Worm (Caenorhabditis elegans) whole organism, L4 larva: ENCODE results near the gene T22D1.8.
A peak's percentile ranks its signal among the peaks of the same experiment; 100 is the strongest.

ENCODE experiments used
- D1046.2 ChIP-seq: fragments of 200-800 bp; sonication (Bioruptor generic); IDR thresholded peaks from 2 replicates; pipeline ENCODE4 v1.3.6; 2022; ENCODE audit warnings: missing genetic modification characterization, missing compliant biosample characterization
- F10B5.3 ChIP-seq: sonication (generic microtip); optimal IDR thresholded peaks from 2 replicates; lab custom pipeline; 2016; ENCODE audit warnings: mild to moderate bottlenecking, missing genetic modification characterization, missing compliant biosample characterization
- F26F4.8 ChIP-seq: fragments of 200-800 bp; sonication (Bioruptor generic); conservative IDR thresholded peaks from 2 replicates; pipeline ENCODE4 v1.3.6; 2022; ENCODE audit warnings: missing genetic modification characterization, missing compliant biosample characterization
- F44E2.7 ChIP-seq: fragments of 200-800 bp; sonication (Bioruptor generic); IDR thresholded peaks from 2 replicates; pipeline ENCODE4 v2.1.2; 2022; ENCODE audit warnings: missing genetic modification characterization, missing compliant biosample characterization
- T26A8.4 ChIP-seq: fragments of 200-800 bp; sonication (Bioruptor generic); IDR thresholded peaks from 2 replicates; pipeline ENCODE4 v1.3.6; 2022; ENCODE audit warnings: missing genetic modification characterization, missing compliant biosample characterization
- aha-1 ChIP-seq: fragments of 150-350 bp; peaks from one replicate; lab custom pipeline; 2014; ENCODE audit warnings: missing biosample characterization, missing genetic modification characterization
- arid-1 ChIP-seq: fragments of 200-800 bp; sonication (Bioruptor generic); conservative IDR thresholded peaks from 2 replicates; pipeline ENCODE4 v1.3.6; 2022; ENCODE audit warnings: missing genetic modification reagents, missing genetic modification characterization, missing compliant biosample characterization
- attf-4 ChIP-seq: sonication (generic microtip); optimal IDR thresholded peaks from 3 replicates; lab custom pipeline; 2017; ENCODE audit warnings: missing biosample characterization, missing genetic modification characterization
- ceh-20 ChIP-seq: fragments of 200-800 bp; sonication (Bioruptor generic); IDR thresholded peaks from 2 replicates; pipeline ENCODE4 v1.3.6; 2022; ENCODE audit warnings: missing genetic modification reagents, missing genetic modification characterization, missing compliant biosample characterization
- ceh-44 ChIP-seq: fragments of 200-800 bp; sonication (Bioruptor generic); IDR thresholded peaks from 2 replicates; pipeline ENCODE4 v1.3.6; 2022; ENCODE audit warnings: missing genetic modification reagents, missing genetic modification characterization, missing compliant biosample characterization
- ceh-82 ChIP-seq: sonication (generic microtip); optimal IDR thresholded peaks from 2 replicates; lab custom pipeline; 2017; ENCODE audit warnings: missing biosample characterization, missing genetic modification characterization
- daf-12 ChIP-seq: fragments of 150-350 bp; optimal IDR thresholded peaks from 2 replicates; lab custom pipeline; 2014; ENCODE audit warnings: missing biosample characterization, missing genetic modification reagents, missing genetic modification characterization
- dmd-6 ChIP-seq: fragments of 200-800 bp; sonication (Bioruptor generic); IDR thresholded peaks from 2 replicates; pipeline ENCODE4 v1.3.6; 2022; ENCODE audit warnings: missing genetic modification reagents, missing genetic modification characterization, missing compliant biosample characterization
- dmd-8 ChIP-seq: fragments of 200-800 bp; sonication (Bioruptor generic); IDR thresholded peaks from 2 replicates; pipeline ENCODE4 v1.3.6; 2022; ENCODE audit warnings: missing genetic modification characterization, missing compliant biosample characterization
- dpl-1 ChIP-seq: fragments of 150-350 bp; optimal IDR thresholded peaks from 2 replicates; lab custom pipeline; 2014; ENCODE audit warnings: missing biosample characterization, missing genetic modification reagents, missing genetic modification characterization
- dve-1 ChIP-seq: sonication (generic microtip); optimal IDR thresholded peaks from 2 replicates; lab custom pipeline; 2017; ENCODE audit warnings: antibody characterized with exemption, mild to moderate bottlenecking, missing genetic modification characterization, missing compliant biosample characterization; ENCODE audit not compliant: insufficient read depth
- egl-43 ChIP-seq: fragments of 200-800 bp; sonication (Bioruptor generic); IDR thresholded peaks from 2 replicates; pipeline ENCODE4 v1.3.6; 2022; ENCODE audit warnings: missing genetic modification reagents, missing genetic modification characterization, missing compliant biosample characterization
- fkh-10 ChIP-seq: fragments of 150-350 bp; optimal IDR thresholded peaks from 2 replicates; lab custom pipeline; 2014; ENCODE audit warnings: missing biosample characterization, missing genetic modification reagents, missing genetic modification characterization
- gei-8 ChIP-seq: fragments of 200-800 bp; sonication (Bioruptor generic); optimal IDR thresholded peaks from 2 replicates; lab custom pipeline; 2018; ENCODE audit warnings: mild to moderate bottlenecking, missing genetic modification characterization, missing compliant biosample characterization
- hif-1 ChIP-seq, 2 experiments: sonication (generic microtip); optimal IDR thresholded peaks; 2 replicates each; lab custom pipeline; 2016 to 2017; ENCODE audit warnings: missing compliant biosample characterization in 2 of 2, missing genetic modification characterization in 2 of 2, missing genetic modification reagents in 2 of 2, missing genotype in 2 of 2, mild to moderate bottlenecking in 1 of 2
- lin-38 ChIP-seq: fragments of 200-800 bp; sonication (Bioruptor generic); IDR thresholded peaks from 2 replicates; pipeline ENCODE4 v1.3.6; 2022; ENCODE audit warnings: missing genetic modification reagents, missing genetic modification characterization, missing compliant biosample characterization
- lin-39 ChIP-seq: fragments of 150-350 bp; optimal IDR thresholded peaks from 2 replicates; lab custom pipeline; 2014; ENCODE audit warnings: missing biosample characterization, missing genetic modification reagents, missing genetic modification characterization
- madf-5 ChIP-seq, 2 experiments: fragments of 200-800 bp; sonication (Bioruptor generic); IDR thresholded peaks; 2 replicates each; pipeline ENCODE4 v1.3.6; 2022; ENCODE audit warnings: missing compliant biosample characterization in 2 of 2, missing genetic modification characterization in 2 of 2
- mes-2 ChIP-seq: sonication (generic microtip); optimal IDR thresholded peaks from 2 replicates; lab custom pipeline; 2016; ENCODE audit warnings: missing genotype, mild to moderate bottlenecking, missing genetic modification characterization, missing compliant biosample characterization; ENCODE audit not compliant: poor library complexity, severe bottlenecking
- mxl-3 ChIP-seq: fragments of 200-800 bp; sonication (Bioruptor generic); optimal IDR thresholded peaks from 2 replicates; lab custom pipeline; 2018; ENCODE audit warnings: mild to moderate bottlenecking, missing genetic modification characterization, missing compliant biosample characterization
- nhr-11 ChIP-seq: fragments of 150-350 bp; optimal IDR thresholded peaks from 2 replicates; lab custom pipeline; 2014; ENCODE audit warnings: missing biosample characterization, missing genetic modification characterization
- nhr-28 ChIP-seq: fragments of 150-350 bp; optimal IDR thresholded peaks from 2 replicates; lab custom pipeline; 2014; ENCODE audit warnings: missing biosample characterization, missing genetic modification characterization
- nhr-48 ChIP-seq: sonication (generic microtip); optimal IDR thresholded peaks from 2 replicates; lab custom pipeline; 2016; ENCODE audit warnings: mild to moderate bottlenecking, missing genetic modification characterization, missing compliant biosample characterization
- nhr-76 ChIP-seq: fragments of 150-350 bp; optimal IDR thresholded peaks from 2 replicates; lab custom pipeline; 2014; ENCODE audit warnings: missing biosample characterization, missing genetic modification characterization
- pqm-1 ChIP-seq: sonication (generic microtip); optimal IDR thresholded peaks from 2 replicates; lab custom pipeline; 2017; ENCODE audit warnings: missing biosample characterization, missing genetic modification characterization
- sdz-12 ChIP-seq: fragments of 200-800 bp; sonication (Bioruptor generic); optimal IDR thresholded peaks from 2 replicates; lab custom pipeline; 2018; ENCODE audit warnings: mild to moderate bottlenecking, missing genetic modification characterization, missing compliant biosample characterization
- snpc-4 ChIP-seq: fragments of 150-350 bp; optimal IDR thresholded peaks from 2 replicates; lab custom pipeline; 2014; ENCODE audit warnings: missing biosample characterization, missing genetic modification characterization
- spr-3 ChIP-seq: fragments of 200-800 bp; sonication (Bioruptor generic); optimal IDR thresholded peaks from 2 replicates; lab custom pipeline; 2018; ENCODE audit warnings: mild to moderate bottlenecking, missing genetic modification characterization, missing compliant biosample characterization
- unc-39 ChIP-seq: sonication (generic microtip); optimal IDR thresholded peaks from 2 replicates; lab custom pipeline; 2017; ENCODE audit warnings: missing biosample characterization, missing genetic modification characterization
- unc-62 ChIP-seq, 3 experiments: fragments of 150-350 bp in 1 of 3; sonication (generic microtip); optimal IDR thresholded peaks in 2 of 3; peaks in 1 of 3; 1 replicate in 1 of 3; 2 replicates in 2 of 3; lab custom pipeline; 2014 to 2017; ENCODE audit warnings: missing biosample characterization in 3 of 3, missing genetic modification characterization in 3 of 3, missing genetic modification reagents in 3 of 3, missing genotype in 1 of 3
- zag-1 ChIP-seq: fragments of 150-350 bp; optimal IDR thresholded peaks from 2 replicates; lab custom pipeline; 2014; ENCODE audit warnings: missing biosample characterization, missing genetic modification characterization
- zip-11 ChIP-seq: fragments of 200-800 bp; sonication (Bioruptor generic); IDR thresholded peaks from 2 replicates; pipeline ENCODE4 v1.3.6; 2022; ENCODE audit warnings: missing genetic modification characterization, missing compliant biosample characterization
- zip-2 ChIP-seq: fragments of 150-350 bp; optimal IDR thresholded peaks from 2 replicates; lab custom pipeline; 2014; ENCODE audit warnings: missing biosample characterization, missing genetic modification characterization
- ztf-11 ChIP-seq: fragments of 150-350 bp; optimal IDR thresholded peaks from 2 replicates; lab custom pipeline; 2014; ENCODE audit warnings: missing biosample characterization, missing genetic modification characterization
- ztf-7 ChIP-seq: fragments of 150-350 bp; optimal IDR thresholded peaks from 2 replicates; lab custom pipeline; 2014; ENCODE audit warnings: missing biosample characterization, missing genetic modification characterization

T22D1.8 gene

DNA sequence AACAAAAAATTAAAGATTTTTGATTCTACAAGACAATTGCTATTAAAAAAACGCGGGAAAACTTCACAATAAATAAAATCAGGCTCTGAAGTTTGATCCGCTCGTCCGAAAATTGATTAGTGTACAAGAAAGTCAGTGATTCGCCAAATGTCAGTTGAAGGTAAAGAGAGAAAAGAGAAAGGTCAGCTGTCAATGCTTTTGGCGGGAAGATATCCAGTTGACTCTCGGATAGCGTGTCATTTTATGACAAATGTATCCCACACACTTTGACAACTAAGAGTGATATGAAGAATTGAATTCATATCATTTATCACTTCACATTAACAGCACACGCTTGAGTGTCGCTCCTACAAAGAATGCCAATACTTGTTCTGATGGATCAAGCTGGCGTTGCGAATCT lies 40.7 kb upstream of the T22D1.8 start:
- TF ChIP-seq spr-3 (GFP tag; lab: Kevin White, UChicago) (no peak), zip-11 (GFP tag; lab: Robert Waterston, UW) (no peak), nhr-76 (tag; lab: Kevin White, UChicago) (no peak), hif-1 (tag; optimal IDR thresholded peaks at IDR 0.05; lab: Kevin White, UChicago) (no peak), ceh-44 (no peak), nhr-48 (tag; lab: Kevin White, UChicago) (no peak), arid-1 (GFP tag; lab: Robert Waterston, UW) (no peak), unc-62 (GFP tag; optimal IDR thresholded peaks at IDR 0.05 in 1 of 2; lab: Kevin White, UChicago) (peak in 1 of 2 experiments; percentile 73), unc-62 (tag; optimal IDR thresholded peaks at IDR 0.05; lab: Kevin White, UChicago) (no peak), zag-1 (tag; lab: Kevin White, UChicago) (no peak), mxl-3 (GFP tag; lab: Kevin White, UChicago) (no peak), T26A8.4 (GFP tag; lab: Robert Waterston, UW) (no peak), aha-1 (tag; lab: Kevin White, UChicago) (peak; percentile 57), daf-12 (tag; lab: Kevin White, UChicago) (no peak), dpl-1 (GFP tag; lab: Kevin White, UChicago) (no peak), nhr-28 (no peak), zip-2 (no peak), nhr-11 (tag; lab: Kevin White, UChicago) (peak; percentile 32)

DNA sequence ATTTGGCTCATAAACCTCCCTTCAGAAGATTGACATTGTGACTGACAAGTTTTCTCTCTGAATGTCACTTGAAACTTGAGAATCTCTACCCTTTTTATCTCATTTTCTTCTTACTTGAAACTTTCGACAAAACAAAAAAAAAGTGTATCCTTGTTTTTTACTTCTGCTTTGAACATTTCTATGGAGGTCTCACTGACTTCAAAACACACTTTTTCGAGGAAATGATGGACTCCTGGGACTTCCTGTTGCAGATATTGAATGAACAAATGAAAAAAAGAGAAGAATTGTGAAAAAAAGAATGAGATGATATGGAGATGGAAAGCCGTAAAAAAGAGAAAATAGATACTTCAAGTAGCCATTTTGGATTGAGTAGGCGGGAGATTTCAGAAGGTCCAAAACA lies 35.0 kb upstream of the T22D1.8 start:
- TF ChIP-seq madf-5 (GFP tag; IDR thresholded peaks at IDR 0.05; lab: Robert Waterston, UW), result no peak
- no peak for TF ChIP-seq D1046.2 (GFP tag; lab: Robert Waterston, UW)
- TF ChIP-seq fkh-10 (GFP tag; lab: Kevin White, UChicago), result peak; percentile 59
- TF ChIP-seq aha-1 (tag; lab: Kevin White, UChicago), result peak; percentile 14

DNA sequence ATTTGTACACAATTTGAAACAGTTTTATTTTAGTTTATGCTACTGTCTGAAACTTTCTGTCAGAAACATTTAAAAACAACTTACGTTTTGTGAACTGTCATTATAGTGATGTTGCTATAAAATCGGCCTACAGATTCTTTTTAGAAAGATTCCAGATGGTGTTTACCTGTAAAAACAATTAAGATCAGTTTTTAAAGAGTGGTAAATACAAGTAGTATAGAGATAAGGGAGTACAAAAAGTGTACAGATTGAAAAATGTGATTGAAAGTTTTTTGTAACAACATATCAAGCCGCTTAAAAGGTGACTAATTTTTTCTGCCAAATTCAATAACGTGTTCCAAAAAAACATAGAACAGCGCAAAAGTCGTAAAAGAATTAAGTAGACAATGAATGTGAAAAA lies 31.4 kb upstream of the T22D1.8 start, which contains the start of gene npr-12:
TSS of gene npr-12 (minus strand) at position 101 of the 400 bp plus-strand sequence.
- TF ChIP-seq mes-2 (tag; lab: Kevin White, UChicago) (no peak), F10B5.3 (tag; lab: Kevin White, UChicago) (no peak), ztf-7 (tag; lab: Kevin White, UChicago) (no peak), gei-8 (GFP tag; lab: Kevin White, UChicago) (no peak)
- TF ChIP-seq, all 104 proteins: peak for 0

DNA sequence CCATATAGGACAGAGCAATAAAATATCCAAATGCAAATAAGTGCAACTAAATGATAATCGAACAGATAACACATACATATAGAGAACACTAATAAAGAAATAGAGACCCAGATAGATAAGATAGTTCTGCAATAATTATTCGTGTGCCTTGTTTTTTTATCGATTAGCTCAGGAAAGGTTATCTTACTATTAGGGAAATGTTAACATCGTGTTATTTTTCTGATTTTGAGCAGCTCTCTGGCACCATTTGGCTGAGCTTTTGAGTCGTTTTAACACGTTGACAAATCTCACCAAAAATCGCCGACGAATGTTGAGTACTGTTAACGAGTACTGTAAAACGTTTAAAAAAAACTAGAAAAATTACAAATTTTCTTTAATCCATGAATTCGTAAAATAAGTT lies 22.3 kb upstream of the T22D1.8 start, which contains the start of gene cest-6:
TSS of gene cest-6 (minus strand) at position 101 of the 400 bp plus-strand sequence.
- TF ChIP-seq zip-11 (GFP tag; lab: Robert Waterston, UW), result no peak
- TF ChIP-seq pqm-1 (tag; lab: Kevin White, UChicago), result peak; percentile 2

DNA sequence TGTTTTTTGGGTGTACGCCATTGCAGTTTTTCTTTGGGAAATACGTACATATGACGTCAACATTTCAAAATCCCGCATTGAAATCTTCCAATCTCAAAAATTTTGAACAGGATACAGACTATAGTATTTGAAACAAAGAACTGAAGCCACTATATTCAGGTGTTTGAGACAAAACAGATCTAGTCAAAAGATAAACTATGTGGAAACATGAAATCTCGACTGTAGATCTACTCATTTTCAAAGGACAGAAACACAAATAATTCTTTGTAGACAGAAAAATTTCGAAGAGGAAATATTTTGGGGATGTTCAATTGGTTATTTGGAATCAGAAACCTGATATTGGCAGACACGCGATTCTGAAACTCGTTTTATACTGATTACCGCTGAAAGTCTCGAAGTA lies 19.4 kb upstream of the T22D1.8 start:
- TF ChIP-seq fkh-10 (GFP tag; lab: Kevin White, UChicago) (no peak), ceh-44 (no peak), lin-38 (no peak), ztf-11 (tag; lab: Kevin White, UChicago) (no peak), unc-39 (no peak), snpc-4 (tag; lab: Kevin White, UChicago) (no peak), sdz-12 (no peak), ceh-20 (GFP tag; lab: Robert Waterston, UW) (no peak)

DNA sequence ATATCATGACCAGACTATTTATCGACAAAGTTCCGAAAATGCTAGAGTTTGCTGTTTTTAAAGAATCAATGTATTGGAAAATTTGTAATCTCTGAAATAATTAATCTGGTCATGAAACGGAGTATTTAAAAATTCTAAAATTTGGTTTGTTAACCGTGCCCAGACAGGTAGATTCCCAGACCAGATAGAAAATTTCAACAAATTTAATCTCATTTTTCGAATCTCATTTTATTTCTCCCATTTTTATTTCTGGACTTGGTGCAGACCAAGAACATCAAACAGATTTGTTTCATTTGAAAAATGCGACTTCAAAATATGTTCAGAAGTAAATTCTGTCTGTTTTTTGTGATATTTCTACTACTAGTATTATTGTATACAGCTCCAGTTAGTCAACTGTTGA lies 16.9 kb upstream of the T22D1.8 start, which contains the start of gene T22D1.1:
TSS of gene T22D1.1 (plus strand) at position 301 of the 400 bp plus-strand sequence.
- TF ChIP-seq lin-39 (tag; lab: Kevin White, UChicago) (no peak), dmd-6 (GFP tag; lab: Robert Waterston, UW) (no peak), F26F4.8 (GFP tag; lab: Robert Waterston, UW) (no peak), dve-1 (tag; lab: Kevin White, UChicago) (no peak), fkh-10 (GFP tag; lab: Kevin White, UChicago) (no peak), F44E2.7 (GFP tag; lab: Robert Waterston, UW) (no peak), ceh-82 (tag; lab: Kevin White, UChicago) (no peak), attf-4 (tag; lab: Kevin White, UChicago) (no peak), aha-1 (tag; lab: Kevin White, UChicago) (no peak), zip-11 (GFP tag; lab: Robert Waterston, UW) (no peak), dmd-8 (GFP tag; lab: Robert Waterston, UW) (no peak), egl-43 (no peak), lin-38 (no peak)
